Fruit fly (Drosophila melanogaster) whole organism, embryonic: ENCODE measurements around the gene regucalcin.
A peak's percentile ranks its signal among the peaks of the same experiment; 100 is the strongest.

Experiments used
- B-H1 ChIP-seq: fragments of 200-800 bp; sonication (Bioruptor generic); IDR thresholded peaks from 3 replicates; pipeline ENCODE4 v1.3.6; 2022; ENCODE audit warnings: missing biosample characterization, missing genetic modification characterization
- CG10267 ChIP-seq: fragments of 200-800 bp; sonication (Bioruptor generic); optimal IDR thresholded peaks from 2 replicates; lab custom pipeline; 2018; ENCODE audit warnings: missing biosample characterization, mild to moderate bottlenecking, missing genetic modification characterization, moderate library complexity
- CG11695 ChIP-seq: fragments of 200-800 bp; sonication (Bioruptor generic); IDR thresholded peaks from 3 replicates; pipeline ENCODE4 v1.3.6; 2022; ENCODE audit warnings: missing biosample characterization, missing genetic modification characterization
- CG12219 ChIP-seq: fragments of 200-800 bp; sonication (Bioruptor generic); optimal IDR thresholded peaks from 3 replicates; lab custom pipeline; 2018; ENCODE audit warnings: missing biosample characterization, mild to moderate bottlenecking, missing genetic modification characterization
- CG1233 ChIP-seq: fragments of 200-800 bp; sonication (Bioruptor generic); optimal IDR thresholded peaks from 4 replicates; lab custom pipeline; 2018; ENCODE audit warnings: missing biosample characterization, mild to moderate bottlenecking, missing genetic modification characterization
- CG12659 ChIP-seq: fragments of 200-800 bp; sonication (Bioruptor generic); optimal IDR thresholded peaks from 3 replicates; lab custom pipeline; 2017; ENCODE audit warnings: mild to moderate bottlenecking, missing biosample characterization, missing genetic modification reagents, missing genetic modification characterization
- CG13123 ChIP-seq: fragments of 200-800 bp; sonication (Bioruptor generic); optimal IDR thresholded peaks from 2 replicates; lab custom pipeline; 2016; ENCODE audit warnings: missing biosample characterization, missing genetic modification characterization
- CG1603 ChIP-seq: fragments of 200-800 bp; sonication (Bioruptor generic); optimal IDR thresholded peaks from 2 replicates; lab custom pipeline; 2019; ENCODE audit warnings: missing biosample characterization, mild to moderate bottlenecking, missing genetic modification characterization, moderate library complexity
- CG17568 ChIP-seq: fragments of 200-800 bp; sonication (Bioruptor generic); optimal IDR thresholded peaks from 2 replicates; lab custom pipeline; 2018; ENCODE audit warnings: missing biosample characterization, mild to moderate bottlenecking, missing genetic modification characterization, moderate library complexity
- CG18599 ChIP-seq: fragments of 200-800 bp; sonication (Bioruptor generic); optimal IDR thresholded peaks from 3 replicates; lab custom pipeline; 2017; ENCODE audit warnings: missing biosample characterization, missing genetic modification characterization, mild to moderate bottlenecking, moderate library complexity, missing genetic modification reagents
- CG3163 ChIP-seq: fragments of 200-800 bp; sonication (Bioruptor generic); optimal IDR thresholded peaks from 3 replicates; lab custom pipeline; 2016; ENCODE audit warnings: missing biosample characterization, missing genetic modification characterization
- CG33213 ChIP-seq: fragments of 200-800 bp; sonication (Bioruptor generic); optimal IDR thresholded peaks from 3 replicates; lab custom pipeline; 2016; ENCODE audit warnings: missing biosample characterization, missing genetic modification characterization
- CG34422 ChIP-seq: fragments of 200-800 bp; sonication (Bioruptor generic); IDR thresholded peaks from 3 replicates; pipeline ENCODE4 v1.3.6; 2022; ENCODE audit warnings: missing biosample characterization, missing genetic modification characterization
- CG5180 ChIP-seq: fragments of 200-800 bp; sonication (Bioruptor generic); optimal IDR thresholded peaks from 3 replicates; lab custom pipeline; 2017; ENCODE audit warnings: missing biosample characterization, missing genetic modification characterization, mild to moderate bottlenecking, moderate library complexity, missing genetic modification reagents
- CG6272 ChIP-seq: fragments of 200-800 bp; sonication (Bioruptor generic); IDR thresholded peaks from 2 replicates; pipeline ENCODE4 v1.3.6; 2022; ENCODE audit warnings: missing biosample characterization, missing genetic modification characterization
- CG7786 ChIP-seq: fragments of 200-800 bp; sonication (Bioruptor generic); optimal IDR thresholded peaks from 2 replicates; lab custom pipeline; 2016; ENCODE audit warnings: missing biosample characterization, missing genetic modification characterization
- CG7839 ChIP-seq: fragments of 200-800 bp; sonication (Bioruptor generic); optimal IDR thresholded peaks from 3 replicates; lab custom pipeline; 2018; ENCODE audit warnings: missing biosample characterization, mild to moderate bottlenecking, missing genetic modification characterization, moderate library complexity
- CG8290 ChIP-seq, 3 experiments: fragments of 200-800 bp; sonication (Bioruptor generic); optimal IDR thresholded peaks; 2 replicates each; lab custom pipeline; 2016 to 2019; ENCODE audit warnings: missing biosample characterization in 3 of 3, missing genetic modification characterization in 3 of 3, mild to moderate bottlenecking in 2 of 3, moderate library complexity in 1 of 3
- CG8478 ChIP-seq: fragments of >200 bp; optimal IDR thresholded peaks from 2 replicates; lab custom pipeline; 2018
- CG9797 ChIP-seq: fragments of 200-800 bp; sonication (Bioruptor generic); optimal IDR thresholded peaks from 3 replicates; lab custom pipeline; 2018; ENCODE audit warnings: missing biosample characterization, mild to moderate bottlenecking, missing genetic modification characterization
- E2f1 ChIP-seq: fragments of 200-800 bp; sonication (Bioruptor generic); IDR thresholded peaks from 2 replicates; pipeline ENCODE4 v1.3.6; 2022; ENCODE audit warnings: missing biosample characterization, missing genetic modification characterization
- Fer3 ChIP-seq: fragments of 200-800 bp; sonication (Bioruptor generic); optimal IDR thresholded peaks from 2 replicates; lab custom pipeline; 2018; ENCODE audit warnings: missing biosample characterization, mild to moderate bottlenecking, missing genetic modification characterization, moderate library complexity
- H2.0 ChIP-seq: fragments of 200-800 bp; sonication (Bioruptor generic); IDR thresholded peaks from 2 replicates; pipeline ENCODE4 v1.3.6; 2022; ENCODE audit warnings: missing biosample characterization, missing genetic modification characterization
- Opbp ChIP-seq: fragments of 200-800 bp; sonication (Bioruptor generic); IDR thresholded peaks from 3 replicates; pipeline ENCODE4 v1.3.6; 2022; ENCODE audit warnings: missing biosample characterization, missing genetic modification characterization; ENCODE audit not compliant: partially characterized antibody
- Pdp1 ChIP-seq, 2 experiments: fragments of 200-800 bp; sonication (Bioruptor generic); optimal IDR thresholded peaks; 3 replicates each; lab custom pipeline; 2016; ENCODE audit warnings: missing biosample characterization in 2 of 2, missing genetic modification characterization in 2 of 2, mild to moderate bottlenecking in 1 of 2, moderate library complexity in 1 of 2
- YL-1 ChIP-seq: fragments of 200-800 bp; sonication (Bioruptor generic); optimal IDR thresholded peaks from 3 replicates; lab custom pipeline; 2017; ENCODE audit warnings: missing biosample characterization, mild to moderate bottlenecking, missing genetic modification characterization
- chif ChIP-seq, 2 experiments: fragments of 200-800 bp; sonication (Bioruptor generic); optimal IDR thresholded peaks; 3 replicates each; lab custom pipeline; 2016; ENCODE audit warnings: missing biosample characterization in 2 of 2, missing genetic modification characterization in 2 of 2
- disco-r ChIP-seq: fragments of 200-800 bp; sonication (Bioruptor generic); optimal IDR thresholded peaks from 2 replicates; lab custom pipeline; 2016; ENCODE audit warnings: missing biosample characterization, missing genetic modification characterization
- esg ChIP-seq: fragments of 200-800 bp; sonication (Bioruptor generic); conservative IDR thresholded peaks from 2 replicates; pipeline ENCODE4 v1.3.6; 2022; ENCODE audit warnings: missing biosample characterization, missing genetic modification characterization
- gem ChIP-seq: fragments of 200-800 bp; sonication (Bioruptor generic); optimal IDR thresholded peaks from 2 replicates; lab custom pipeline; 2019; ENCODE audit warnings: missing biosample characterization, mild to moderate bottlenecking, missing genetic modification characterization, moderate library complexity
- grn ChIP-seq: fragments of 200-800 bp; sonication (Bioruptor generic); optimal IDR thresholded peaks from 3 replicates; lab custom pipeline; 2017; ENCODE audit warnings: missing biosample characterization, missing genetic modification characterization
- lmd ChIP-seq: fragments of 200-800 bp; sonication (Bioruptor generic); IDR thresholded peaks from 2 replicates; pipeline ENCODE4 v1.3.6; 2022; ENCODE audit warnings: missing biosample characterization, missing genetic modification characterization
- lola ChIP-seq, 3 experiments: fragments of >200 bp in 2 of 3; fragments of 200-800 bp in 1 of 3; sonication (Bioruptor generic) in 1 of 3; optimal IDR thresholded peaks; 2 replicates each; lab custom pipeline; 2017 to 2019; ENCODE audit warnings: missing biosample characterization in 3 of 3, missing genetic modification characterization in 3 of 3, mild to moderate bottlenecking in 1 of 3, moderate library complexity in 1 of 3
- mam ChIP-seq: fragments of 200-800 bp; sonication (Bioruptor generic); optimal IDR thresholded peaks from 3 replicates; lab custom pipeline; 2016; ENCODE audit warnings: missing biosample characterization, missing genetic modification characterization
- oc ChIP-seq: fragments of 200-800 bp; sonication (Bioruptor generic); optimal IDR thresholded peaks from 2 replicates; lab custom pipeline; 2018; ENCODE audit warnings: missing biosample characterization, mild to moderate bottlenecking, missing genetic modification characterization, moderate library complexity
- pan ChIP-seq, 4 experiments: fragments of >200 bp in 3 of 4; fragments of 200-800 bp in 1 of 4; sonication (Bioruptor generic) in 1 of 4; optimal IDR thresholded peaks in 3 of 4; IDR thresholded peaks in 1 of 4; 2 replicates each; pipeline versions ENCODE4 v1.3.6 to Lab custom; 2017 to 2022; ENCODE audit warnings: missing biosample characterization in 2 of 4, missing genetic modification characterization in 2 of 4, mixed read lengths in 1 of 4
- prd ChIP-seq, 3 experiments: fragments of >200 bp in 2 of 3; fragments of 200-800 bp in 1 of 3; sonication (Bioruptor generic) in 1 of 3; optimal IDR thresholded peaks in 2 of 3; IDR thresholded peaks in 1 of 3; 2 replicates in 2 of 3; 3 replicates in 1 of 3; pipeline versions ENCODE4 v1.3.6 to Lab custom; 2017 to 2022; ENCODE audit warnings: missing biosample characterization in 1 of 3, missing genetic modification characterization in 1 of 3
- ranshi ChIP-seq: fragments of 200-800 bp; sonication (Bioruptor generic); IDR thresholded peaks from 2 replicates; pipeline ENCODE4 v1.3.6; 2022; ENCODE audit warnings: missing biosample characterization, missing genetic modification characterization
- repo ChIP-seq: fragments of 200-800 bp; sonication (Bioruptor generic); optimal IDR thresholded peaks from 2 replicates; lab custom pipeline; 2016; ENCODE audit warnings: missing biosample characterization, missing genetic modification characterization
- rib ChIP-seq: fragments of 200-800 bp; sonication (Bioruptor generic); IDR thresholded peaks from 2 replicates; pipeline ENCODE4 v1.3.6; 2022; ENCODE audit warnings: missing biosample characterization, missing genetic modification characterization
- sens ChIP-seq: fragments of 200-800 bp; sonication (Bioruptor generic); peaks from one replicate; lab custom pipeline; 2016; ENCODE audit warnings: missing biosample characterization, missing genetic modification characterization
- shn ChIP-seq: fragments of 200-800 bp; sonication (Bioruptor generic); optimal IDR thresholded peaks from 3 replicates; lab custom pipeline; 2016; ENCODE audit warnings: missing biosample characterization, missing genetic modification characterization
- slp2 ChIP-seq: fragments of 200-800 bp; sonication (Bioruptor generic); optimal IDR thresholded peaks from 2 replicates; lab custom pipeline; 2016; ENCODE audit warnings: missing biosample characterization, missing genetic modification characterization
- sob ChIP-seq: fragments of 200-800 bp; sonication (Bioruptor generic); IDR thresholded peaks from 2 replicates; pipeline ENCODE4 v1.3.6; 2022; ENCODE audit warnings: missing biosample characterization, missing genetic modification characterization
- vvl ChIP-seq: fragments of 200-800 bp; sonication (Bioruptor generic); IDR thresholded peaks from 2 replicates; pipeline ENCODE4 v1.3.6; 2022; ENCODE audit warnings: missing biosample characterization, missing genetic modification characterization

regucalcin gene

DNA sequence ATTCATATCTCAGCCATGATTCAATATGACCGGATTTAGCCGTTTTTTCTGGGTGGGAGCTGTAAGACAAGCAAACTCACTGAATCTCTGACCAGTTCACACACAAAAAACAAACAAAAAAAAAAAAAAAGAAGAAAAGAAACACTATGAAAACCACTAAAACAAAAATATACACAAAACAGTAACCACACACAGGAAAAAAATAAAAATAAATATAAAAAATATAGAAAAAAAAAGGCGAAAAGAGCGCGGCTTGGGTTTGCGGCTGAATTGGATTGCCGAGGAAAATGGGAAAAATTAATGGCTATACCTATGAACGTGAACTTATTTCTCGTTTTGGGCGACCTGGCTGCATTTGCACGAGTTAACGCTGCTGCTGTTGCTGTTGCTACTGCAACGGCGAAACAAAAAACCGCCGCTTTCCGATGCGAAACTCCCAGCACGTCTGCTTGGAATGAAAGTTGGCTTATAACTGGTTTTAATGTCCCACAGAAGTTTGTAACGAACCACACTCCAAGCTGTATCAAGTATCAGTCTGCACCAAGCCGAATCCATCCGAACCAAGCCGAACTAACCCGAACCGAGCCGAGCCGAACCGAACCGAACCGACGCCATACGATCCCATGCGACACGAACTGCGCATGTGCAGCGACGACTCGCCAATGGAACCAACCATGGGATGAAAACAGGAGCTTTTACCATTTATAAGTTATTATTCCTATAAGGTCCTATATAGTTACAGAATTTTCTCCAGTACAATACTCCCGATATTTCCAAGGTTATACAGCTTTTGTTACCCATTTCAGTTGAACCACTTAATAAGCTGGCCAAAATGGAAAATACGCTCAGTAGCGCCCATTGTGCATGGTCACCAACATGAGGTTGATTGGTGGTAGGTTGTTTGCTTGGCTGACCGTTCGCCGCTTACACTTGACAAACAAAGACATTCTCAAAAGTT, 8.5 kb upstream of the regucalcin start, which contains the start of gene fw (continued):
- TF ChIP-seq lola (GFP tag; optimal IDR thresholded peaks at IDR 0.05; lab: Kevin White, UChicago) (peak in 1 of 3 experiments; percentile 23), CG33213 (peak; percentile 10), B-H1 (peak; percentile 15; the same call in 1 of the 3 replicates), CG34422 (GFP tag; lab: Robert Waterston, UW) (0 out of 3 replicates have a peak, but pooled peaks have one; percentile 26), CG7786 (GFP tag; lab: Kevin White, UChicago) (peak; percentile 16), lmd (peak; percentile 18; the same call in 1 of the 2 replicates), E2f1 (GFP tag; lab: Robert Waterston, UW) (peak; percentile 41; the same call in 1 of the 2 replicates), Opbp (GFP tag; lab: Robert Waterston, UW) (no peak), CG6272 (GFP tag; lab: Robert Waterston, UW) (0 out of 2 replicates have a peak, but pooled peaks have one; percentile 21), disco-r (no peak), H2.0 (GFP tag; lab: Robert Waterston, UW) (peak; percentile 46), repo (peak; percentile 39), shn (no peak), YL-1 (GFP tag; lab: Kevin White, UChicago) (no peak), ranshi (GFP tag; lab: Robert Waterston, UW) (no peak), CG3163 (peak; percentile 5), CG8290 (GFP tag; optimal IDR thresholded peaks at IDR 0.05; lab: Kevin White, UChicago) (peak; percentile 31), CG8290 (tag; optimal IDR thresholded peaks at IDR 0.05; lab: Kevin White, UChicago) (peak in 1 of 2 experiments; percentile 35), mam (GFP tag; lab: Kevin White, UChicago) (peak; percentile 20), CG18599 (peak; percentile 45), Fer3 (tag; lab: Kevin White, UChicago) (peak; percentile 32), grn (no peak), CG9797 (GFP tag; lab: Kevin White, UChicago) (no peak), CG1603 (peak; percentile 73), rib (GFP tag; lab: Robert Waterston, UW) (peak; percentile 27; the same call in 1 of the 2 replicates), slp2 (peak; percentile 41), CG13123 (GFP tag; lab: Kevin White, UChicago) (peak; percentile 24), sens (GFP tag; lab: Kevin White, UChicago) (peak; percentile 86), Pdp1 (GFP tag; optimal IDR thresholded peaks at IDR 0.05; lab: Kevin White, UChicago) (peak in 1 of 2 experiments; percentile 32), gem (tag; lab: Kevin White, UChicago) (peak; percentile 50), CG8478 (lab: Kevin White, UChicago) (no peak), CG10267 (tag; lab: Kevin White, UChicago) (peak; percentile 9), prd (optimal IDR thresholded peaks at IDR 0.05; lab: Kevin White, UChicago) (no peak), prd (GFP tag; IDR thresholded peaks at IDR 0.05; lab: Robert Waterston, UW) (peak; percentile 47; the same call in 1 of the 3 replicates), CG5180 (GFP tag; lab: Kevin White, UChicago) (peak; percentile 73), CG12659 (GFP tag; lab: Kevin White, UChicago) (no peak), oc (tag; lab: Kevin White, UChicago) (no peak), chif (GFP tag; optimal IDR thresholded peaks at IDR 0.05; lab: Kevin White, UChicago) (peak in 1 of 2 experiments; percentile 26), CG12219 (GFP tag; lab: Kevin White, UChicago) (peak; percentile 17), sob (GFP tag; lab: Robert Waterston, UW) (no peak), vvl (GFP tag; lab: Robert Waterston, UW) (peak; percentile 65; the same call in 1 of the 2 replicates), CG7839 (tag; lab: Kevin White, UChicago) (peak; percentile 38), pan (optimal IDR thresholded peaks at IDR 0.05; lab: Kevin White, UChicago) (no peak), pan (GFP tag; optimal IDR thresholded peaks at IDR 0.05 in 1 of 2, IDR thresholded peaks at IDR 0.05 in 1 of 2) (peak in 1 of 2 experiments; percentile 67), CG1233 (GFP tag; lab: Kevin White, UChicago) (peak; percentile 20), CG11695 (GFP tag; lab: Robert Waterston, UW) (0 out of 3 replicates have a peak, but pooled peaks have one; percentile 43), CG17568 (GFP tag; lab: Kevin White, UChicago) (peak; percentile 32), esg (GFP tag; lab: Robert Waterston, UW) (peak; percentile 31; the same call in 1 of the 2 replicates)
